Worm (Caenorhabditis elegans): ENCODE measurements around the gene smim-14.

smim-14 gene

ce11 chrIII:3484995-3485394 is 15.4 kb upstream of the smim-14 start:
- no peak for TF ChIP-seq ztf-11 (tag; optimal IDR thresholded peaks at IDR 0.05)
- TF ChIP-seq ceh-44 (GFP tag; IDR thresholded peaks at IDR 0.05), result 0 out of 2 replicates have a peak, but pooled peaks have one; percentile 28
- TF ChIP-seq aha-1 (tag), result peak; percentile 70

- no peak for TF ChIP-seq ZK337.2 (GFP tag; IDR thresholded peaks at IDR 0.05)
- TF ChIP-seq pqm-1 (tag; optimal IDR thresholded peaks at IDR 0.05), result no peak
- no peak for TF ChIP-seq nhr-41 (GFP tag; IDR thresholded peaks at IDR 0.05)
- no peak for TF ChIP-seq lir-3 (tag; optimal IDR thresholded peaks at IDR 0.05)
- no peak for TF ChIP-seq aly-2 (tag; optimal IDR thresholded peaks at IDR 0.05)
- no peak for TF ChIP-seq dmd-9 (GFP tag; IDR thresholded peaks at IDR 0.05)
- TF ChIP-seq lin-38 (GFP tag; IDR thresholded peaks at IDR 0.05), result no peak
- TF ChIP-seq unc-130 (GFP tag; optimal IDR thresholded peaks at IDR 0.05), result no peak
- TF ChIP-seq skn-1 (tag; optimal IDR thresholded peaks at IDR 0.05), result no peak
- no peak for TF ChIP-seq mxl-2 (GFP tag; conservative IDR thresholded peaks at IDR 0.05)
Observed at ce11 chrIII:3482291-3482690, 12.7 kb upstream of the smim-14 start, which contains the start of gene C34C12.6. C34C12.6 (plus strand) TSS chrIII:3482591.

- TF ChIP-seq snpc-1.2 (GFP tag; IDR thresholded peaks at IDR 0.05) (no peak), pqm-1 (tag; optimal IDR thresholded peaks at IDR 0.05) (no peak), set-16 (GFP tag; IDR thresholded peaks at IDR 0.05) (no peak), daf-19 (GFP tag; conservative IDR thresholded peaks at IDR 0.05) (no peak), F10B5.3 (tag; optimal IDR thresholded peaks at IDR 0.05) (no peak)
Observed at ce11 chrIII:3480950-3481349, 11.4 kb upstream of the smim-14 start.

ce11 chrIII:3480236-3480635 is 10.7 kb upstream of the smim-14 start:
- TF ChIP-seq mep-1 (tag; optimal IDR thresholded peaks at IDR 0.05) (no peak), ceh-32 (tag; optimal IDR thresholded peaks at IDR 0.05; ENCODE audit: poor library complexity) (no peak), aha-1 (tag) (peak; percentile 50), ceh-28 (tag; optimal IDR thresholded peaks at IDR 0.05) (no peak), lin-15B (tag; optimal IDR thresholded peaks at IDR 0.05) (no peak), Y48G9A.11 (GFP tag; IDR thresholded peaks at IDR 0.05) (no peak), daf-12 (tag; optimal IDR thresholded peaks at IDR 0.05) (no peak), pha-4 (GFP tag; IDR thresholded peaks at IDR 0.05) (no peak), pha-4 (tag; optimal IDR thresholded peaks at IDR 0.05) (no peak), hlh-11 (tag; optimal IDR thresholded peaks at IDR 0.05) (no peak), nhr-48 (tag; optimal IDR thresholded peaks at IDR 0.05) (no peak), zag-1 (tag; optimal IDR thresholded peaks at IDR 0.05) (no peak), vab-7 (GFP tag; IDR thresholded peaks at IDR 0.05) (no peak), nhr-28 (tag; optimal IDR thresholded peaks at IDR 0.05) (peak; percentile 6), hif-1 (tag; optimal IDR thresholded peaks at IDR 0.05) (no peak), php-3 (GFP tag; IDR thresholded peaks at IDR 0.05) (no peak)

ce11 chrIII:3478795-3479398 is 9.4 kb upstream of the smim-14 start:
- no peak for TF ChIP-seq daf-16 (GFP tag; optimal IDR thresholded peaks at IDR 0.05)
- TF ChIP-seq daf-16 (tag; optimal IDR thresholded peaks at IDR 0.05), result no peak
- no peak for TF ChIP-seq spr-1 (tag; optimal IDR thresholded peaks at IDR 0.05)
- no peak for TF ChIP-seq gei-8 (GFP tag; optimal IDR thresholded peaks at IDR 0.05)
- no peak for TF ChIP-seq unc-130 (GFP tag; optimal IDR thresholded peaks at IDR 0.05)
- TF ChIP-seq daf-19 (GFP tag; conservative IDR thresholded peaks at IDR 0.05), result no peak
- no peak for TF ChIP-seq dmd-8 (GFP tag; IDR thresholded peaks at IDR 0.05)

All from whole organism, L4 larva.